Fruit fly (Drosophila melanogaster) ovary, adult (tissue): Measurements from ENCODE around the gene fal.

Experiments
- CG17801 ChIP-seq: fragments of 200-800 bp; optimal IDR thresholded peaks from 2 replicates; lab custom pipeline; 2019; ENCODE audit warnings: missing biosample characterization, mild to moderate bottlenecking, missing genetic modification characterization, moderate library complexity; ENCODE audit not compliant: partially characterized antibody

fal gene

DNA sequence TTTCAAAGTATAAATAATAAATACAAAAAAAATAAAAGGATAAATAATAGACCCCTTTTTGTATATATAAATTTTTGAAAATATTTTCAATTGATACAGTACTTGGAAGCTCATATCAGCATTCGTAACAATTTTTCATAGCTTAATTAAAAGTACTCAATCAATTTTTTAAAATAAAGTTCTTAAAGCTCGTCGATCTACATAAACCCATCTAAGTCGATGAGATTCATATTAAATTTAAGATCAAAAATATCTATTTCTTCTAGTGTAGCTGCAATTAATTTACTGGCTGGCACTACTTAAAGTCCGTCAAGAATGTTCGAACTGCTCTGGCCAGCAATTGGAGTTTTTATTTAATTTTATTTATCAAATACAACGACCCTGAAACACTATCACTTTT is 42.3 kb downstream of the fal start:
- TF ChIP-seq CG17801 = no peak

DNA sequence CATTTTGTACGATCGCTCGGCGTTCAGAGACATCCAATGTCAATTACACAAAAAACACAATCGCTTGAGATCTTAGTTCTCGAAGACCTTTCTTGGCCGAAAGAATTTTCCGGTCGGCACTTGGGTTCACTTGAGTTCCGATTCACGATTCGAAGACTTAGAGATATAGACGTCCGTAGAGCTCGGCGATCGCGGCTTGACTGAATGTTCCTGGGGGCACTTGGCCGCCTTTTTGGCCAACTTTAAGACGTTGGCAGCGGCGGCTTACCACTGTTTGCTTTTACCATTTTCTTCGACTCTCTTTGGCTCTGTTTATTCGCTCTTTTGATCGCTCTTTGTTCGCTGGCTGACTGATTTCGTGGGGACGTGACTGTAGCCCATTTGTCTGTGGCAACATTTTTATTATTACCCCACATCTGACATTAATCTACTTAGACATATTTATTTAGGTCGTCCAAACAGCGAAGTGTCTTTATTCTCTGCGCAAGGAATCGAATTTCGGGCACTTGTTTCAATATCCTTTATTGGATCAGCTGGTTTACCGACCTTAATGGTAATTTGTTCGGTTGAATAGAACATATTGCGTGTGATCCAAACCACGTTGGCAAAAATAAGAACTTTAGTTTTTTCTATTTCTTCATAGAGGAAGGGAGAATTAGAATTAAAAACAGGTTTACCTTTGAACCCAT is 43.2 kb downstream of the fal start, which contains the start of gene pip:
pip (minus strand) TSS at position 212 of the 689 bp plus-strand sequence.
- no peak for TF ChIP-seq CG17801

DNA sequence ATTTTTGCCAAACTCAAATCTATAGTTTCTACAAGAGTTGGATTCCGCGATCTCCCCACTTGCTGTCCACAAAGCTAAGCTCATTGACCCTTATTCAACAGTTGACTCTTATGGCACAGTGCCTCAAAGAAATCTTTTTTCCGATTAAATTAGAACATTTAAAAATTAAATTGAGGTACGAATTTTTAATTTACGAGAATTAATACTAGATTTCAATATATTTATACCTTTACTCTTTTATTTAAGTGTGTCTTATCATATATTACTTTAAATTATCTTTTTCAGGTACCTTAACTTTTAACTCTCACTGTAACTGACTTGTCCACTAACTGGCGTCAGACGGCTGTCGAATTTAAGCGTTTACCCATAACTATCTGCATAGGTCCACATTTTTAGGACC is 43.9 kb downstream of the fal start:
- peak; percentile 88 for TF ChIP-seq CG17801

DNA sequence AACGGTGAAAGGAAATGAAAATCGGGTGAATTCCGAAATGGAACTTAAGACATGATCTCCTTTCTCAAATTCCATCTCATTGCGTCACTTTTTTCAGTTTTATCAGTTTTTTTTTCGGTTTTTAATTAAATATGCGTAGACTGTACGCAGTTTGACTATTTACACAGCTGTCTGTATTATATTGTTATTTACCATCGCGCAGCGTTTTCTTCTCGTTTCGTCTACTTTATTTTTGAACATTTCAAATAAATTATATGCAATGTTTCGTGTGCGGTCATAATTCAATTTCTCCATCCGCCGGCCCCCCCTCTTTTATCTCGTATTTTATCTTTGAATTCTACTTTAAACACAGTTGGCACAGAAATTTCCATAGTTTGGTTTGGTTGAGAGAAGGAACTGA is 46.2 kb downstream of the fal start:
- TF ChIP-seq CG17801 = no peak
